Fruit fly (Drosophila melanogaster): ENCODE measurements around the gene mRpS33.

DNA sequence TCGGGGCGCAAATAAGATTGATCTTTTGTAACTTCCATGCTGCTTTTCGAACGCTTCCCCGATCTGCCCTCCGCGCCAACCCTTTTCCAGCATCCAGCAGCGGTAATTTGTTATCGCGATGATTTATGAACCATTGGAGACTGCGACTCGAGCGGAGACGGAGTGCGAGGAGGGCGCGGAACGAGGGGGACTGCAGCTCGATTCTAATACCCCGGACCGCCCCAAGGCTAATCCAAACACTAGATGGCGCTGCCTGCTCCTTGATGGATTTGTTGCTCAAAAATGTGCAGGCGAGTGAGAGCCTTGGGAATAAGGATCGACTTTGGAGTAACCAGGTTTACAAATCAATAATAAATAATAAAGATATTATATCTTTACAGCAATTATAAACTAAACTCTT is 28.0 kb downstream of the mRpS33 start:
- TF ChIP-seq CG8478 (optimal IDR thresholded peaks at IDR 0.05) (no peak), CTCF (optimal IDR thresholded peaks at IDR 0.05) (peak; percentile 62)
